Fruit fly (Drosophila melanogaster) whole organism, embryonic: ENCODE results near the gene asf1.

ENCODE experiments used
- Asciz ChIP-seq: fragments of 200-800 bp; sonication (Bioruptor generic); optimal IDR thresholded peaks from 2 replicates; lab custom pipeline; 2017; ENCODE audit warnings: missing biosample characterization, mild to moderate bottlenecking, missing genetic modification characterization, missing genetic modification reagents
- CG16813 ChIP-seq: fragments of 200-800 bp; sonication (Bioruptor generic); IDR thresholded peaks from 3 replicates; pipeline ENCODE4 v1.3.6; 2022; ENCODE audit warnings: missing biosample characterization, missing genetic modification characterization; ENCODE audit not compliant: partially characterized antibody

DNA sequence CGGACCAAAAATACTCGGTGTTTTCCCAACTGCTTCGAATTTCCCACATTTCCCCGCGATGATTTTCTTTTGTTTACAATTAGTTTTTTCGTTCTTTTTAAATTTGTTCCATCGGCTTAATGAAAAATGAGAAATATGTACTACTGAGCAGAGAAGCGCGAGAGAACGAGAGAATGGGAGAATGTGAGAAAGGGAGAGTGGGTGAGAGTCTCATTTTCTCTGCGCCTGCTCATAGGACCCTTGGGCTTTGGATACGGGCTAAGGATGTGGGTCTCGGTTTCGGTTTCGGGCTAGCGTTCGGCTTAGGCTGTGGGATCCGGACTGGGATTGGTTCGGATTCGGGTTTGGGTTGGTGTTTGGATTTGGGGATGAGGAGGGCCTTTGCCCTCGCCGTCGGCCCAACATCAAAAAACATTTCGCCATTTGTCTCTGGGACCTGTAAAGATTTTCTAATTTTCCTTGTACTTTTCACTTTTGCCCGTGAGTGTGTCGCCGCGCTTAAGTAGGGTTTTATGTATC lies 37.9 kb upstream of the asf1 start:
- no peak for TF ChIP-seq Asciz (GFP tag; lab: Kevin White, UChicago)
- TF ChIP-seq CG16813 (GFP tag; lab: Robert Waterston, UW) = no peak
